Worm (Caenorhabditis elegans): ENCODE measurements around the gene B0454.8.

DNA sequence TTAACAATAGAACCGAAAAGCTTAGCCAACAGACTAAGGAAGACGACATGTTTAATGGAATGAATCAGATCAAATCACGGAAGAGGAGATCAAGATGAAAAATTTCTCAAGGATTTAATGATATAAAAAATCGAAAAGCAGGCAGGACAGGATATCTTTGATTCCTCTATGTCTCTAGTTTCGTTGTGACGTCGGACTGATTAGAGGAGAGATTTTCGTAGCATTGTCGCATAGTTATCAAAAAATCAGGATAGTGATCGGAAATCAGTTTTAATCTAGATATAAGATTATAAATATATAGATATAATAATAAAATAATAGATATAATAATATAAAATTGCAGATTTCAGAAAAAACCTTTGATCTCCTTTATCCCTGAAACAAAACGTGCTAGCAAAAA is at the start of gene B0454.8:
- TF ChIP-seq ztf-11 (tag; optimal IDR thresholded peaks at IDR 0.05) (no peak), nhr-28 (tag; optimal IDR thresholded peaks at IDR 0.05) (no peak), fos-1 (tag; optimal IDR thresholded peaks at IDR 0.05) (no peak), snpc-4 (tag; optimal IDR thresholded peaks at IDR 0.05) (no peak), unc-130 (GFP tag; optimal IDR thresholded peaks at IDR 0.05) (no peak), nhr-25 (tag; optimal IDR thresholded peaks at IDR 0.05; ENCODE audit: borderline replicate concordance, insufficient read depth) (no peak), ama-1 (optimal IDR thresholded peaks at IDR 0.05) (no peak), ceh-32 (tag; optimal IDR thresholded peaks at IDR 0.05; ENCODE audit: poor library complexity) (no peak), nhr-237 (tag; optimal IDR thresholded peaks at IDR 0.05) (no peak), zip-11 (GFP tag; IDR thresholded peaks at IDR 0.05) (no peak), aly-2 (tag; optimal IDR thresholded peaks at IDR 0.05) (no peak), pqm-1 (tag; optimal IDR thresholded peaks at IDR 0.05) (no peak)

Data from whole organism, L4 larva.